Fruit fly (Drosophila melanogaster): ENCODE data around the gene CG7382.
A peak's percentile ranks its signal among the peaks of the same experiment; 100 is the strongest.

The CG7382 gene

dm6 chr2L:5476699-5477098 lies 43.0 kb downstream of the CG7382 start (continued):
- no peak for TF ChIP-seq Sox15 (GFP tag; optimal IDR thresholded peaks at IDR 0.05)
- TF ChIP-seq topi (GFP tag; optimal IDR thresholded peaks at IDR 0.05) = no peak
- TF ChIP-seq CG8632 (GFP tag; optimal IDR thresholded peaks at IDR 0.05) = no peak
- TF ChIP-seq CG11762 (GFP tag; optimal IDR thresholded peaks at IDR 0.05; ENCODE audit: insufficient read depth) = no peak
- no peak for TF ChIP-seq CG11902 (GFP tag; optimal IDR thresholded peaks at IDR 0.05)
- TF ChIP-seq cyc (GFP tag; optimal IDR thresholded peaks at IDR 0.05) = peak; percentile 4
- no peak for TF ChIP-seq CG9139 (GFP tag; optimal IDR thresholded peaks at IDR 0.05)

dm6 chr2L:5473880-5474446 lies 45.7 kb downstream of the CG7382 start:
- no peak for TF ChIP-seq OdsH (GFP tag; optimal IDR thresholded peaks at IDR 0.05)

- TF ChIP-seq CG6808 (GFP tag; optimal IDR thresholded peaks at IDR 0.05) = no peak
- TF ChIP-seq svp (GFP tag) = peak; percentile 2
Observed at dm6 chr2L:5469396-5469795, 50.3 kb downstream of the CG7382 start.
